Fruit fly (Drosophila melanogaster) whole organism, wandering third instar larva: ENCODE results near the gene pall.

Experiments
- Abd-B ChIP-seq: fragments of >200 bp; optimal IDR thresholded peaks from 2 replicates; lab custom pipeline; 2017; ENCODE audit warnings: missing biosample characterization, missing genetic modification characterization
- CG32264 ChIP-seq: fragments of 200-800 bp; sonication (Bioruptor generic); optimal IDR thresholded peaks from 2 replicates; lab custom pipeline; 2016; ENCODE audit warnings: missing biosample characterization, missing genetic modification characterization
- CG9705 ChIP-seq: fragments of 200-800 bp; sonication (Bioruptor generic); optimal IDR thresholded peaks from 2 replicates; lab custom pipeline; 2018; ENCODE audit warnings: missing biosample characterization, mild to moderate bottlenecking, missing genetic modification characterization
- Dfd ChIP-seq: fragments of >200 bp; optimal IDR thresholded peaks from 2 replicates; lab custom pipeline; 2017; ENCODE audit warnings: missing biosample characterization, missing genetic modification characterization
- GATAd ChIP-seq: sonication (Bioruptor generic); optimal IDR thresholded peaks from 2 replicates; lab custom pipeline; 2016; ENCODE audit warnings: missing biosample characterization, missing genetic modification characterization
- Hnf4 ChIP-seq: fragments of 200-800 bp; sonication (Bioruptor generic); optimal IDR thresholded peaks from 2 replicates; lab custom pipeline; 2016; ENCODE audit warnings: missing biosample characterization, mild to moderate bottlenecking, missing genetic modification characterization
- Hr78 ChIP-seq: fragments of >200 bp; optimal IDR thresholded peaks from 2 replicates; lab custom pipeline; 2017; ENCODE audit warnings: missing biosample characterization, missing genetic modification characterization
- OdsH ChIP-seq: fragments of 200-800 bp; sonication (Bioruptor generic); optimal IDR thresholded peaks from 2 replicates; lab custom pipeline; 2016; ENCODE audit warnings: missing biosample characterization, mild to moderate bottlenecking, missing genetic modification characterization
- lola ChIP-seq: fragments of >200 bp; optimal IDR thresholded peaks from 2 replicates; lab custom pipeline; 2017; ENCODE audit warnings: missing biosample characterization, missing genetic modification characterization
- sv ChIP-seq: fragments of 200-800 bp; sonication (Bioruptor generic); optimal IDR thresholded peaks from 3 replicates; lab custom pipeline; 2016; ENCODE audit warnings: missing biosample characterization, missing genetic modification characterization
- usp ChIP-seq: fragments of >200 bp; optimal IDR thresholded peaks from 2 replicates; lab custom pipeline; 2017; ENCODE audit warnings: missing biosample characterization, missing genetic modification characterization

- TF ChIP-seq Dfd (GFP tag; lab: Kevin White, UChicago): no peak
- no peak for TF ChIP-seq Hnf4 (GFP tag; lab: Kevin White, UChicago)
- no peak for TF ChIP-seq Hr78 (GFP tag; lab: Kevin White, UChicago)
- no peak for TF ChIP-seq Abd-B (GFP tag; lab: Kevin White, UChicago)
- no peak for TF ChIP-seq CG9705 (GFP tag; lab: Kevin White, UChicago)
- no peak for TF ChIP-seq OdsH (GFP tag; lab: Kevin White, UChicago)
- no peak for TF ChIP-seq lola
- no peak for TF ChIP-seq sv (GFP tag; lab: Kevin White, UChicago)
- no peak for TF ChIP-seq CG32264 (GFP tag; lab: Kevin White, UChicago)
- no peak for TF ChIP-seq usp (GFP tag; lab: Kevin White, UChicago)
- TF ChIP-seq GATAd (GFP tag; lab: Kevin White, UChicago): no peak
These were observed 24.8 kb downstream of the pall start for dm6 chr3L:9462794-9463193.
